Worm (Caenorhabditis elegans) whole organism, early embryonic: ENCODE data around the gene slcr-46.2.

Source experiments
- B0310.2 ChIP-seq: sonication (generic microtip); optimal IDR thresholded peaks from 2 replicates; lab custom pipeline; 2016; ENCODE audit warnings: mild to moderate bottlenecking, missing genetic modification characterization, missing compliant biosample characterization
- F13C5.2 ChIP-seq: sonication (generic microtip); optimal IDR thresholded peaks from 2 replicates; lab custom pipeline; 2017; ENCODE audit warnings: mild to moderate bottlenecking, missing genetic modification characterization, inconsistent platforms, missing compliant biosample characterization
- aly-1 ChIP-seq: sonication (generic microtip); optimal IDR thresholded peaks from 2 replicates; lab custom pipeline; 2016; ENCODE audit warnings: missing genetic modification characterization, missing compliant biosample characterization
- ama-1 ChIP-seq: fragments of 150-350 bp; optimal IDR thresholded peaks from 2 replicates; lab custom pipeline; 2014
- ceh-13 ChIP-seq: fragments of 200-800 bp; sonication (Bioruptor generic); optimal IDR thresholded peaks from 2 replicates; lab custom pipeline; 2018; ENCODE audit warnings: mild to moderate bottlenecking, missing genetic modification characterization, missing compliant biosample characterization
- ceh-36 ChIP-seq: sonication (generic microtip); optimal IDR thresholded peaks from 2 replicates; lab custom pipeline; 2016; ENCODE audit warnings: missing genetic modification characterization, inconsistent platforms, missing compliant biosample characterization
- ets-7 ChIP-seq: sonication (generic microtip); optimal IDR thresholded peaks from 2 replicates; lab custom pipeline; 2016; ENCODE audit warnings: missing genotype, missing genetic modification characterization, missing compliant biosample characterization
- flt-1 ChIP-seq: fragments of 200-800 bp; sonication (Bioruptor generic); IDR thresholded peaks from 2 replicates; pipeline ENCODE4 v1.3.6; 2022; ENCODE audit warnings: missing genetic modification characterization, missing compliant biosample characterization
- hmbx-1 ChIP-seq: sonication (generic microtip); optimal IDR thresholded peaks from 2 replicates; lab custom pipeline; 2016; ENCODE audit warnings: mild to moderate bottlenecking, missing genetic modification characterization, missing compliant biosample characterization
- hmg-4 ChIP-seq: fragments of 200-800 bp; sonication (Bioruptor generic); optimal IDR thresholded peaks from 2 replicates; lab custom pipeline; 2018; ENCODE audit warnings: mild to moderate bottlenecking, missing genetic modification characterization, missing compliant biosample characterization
- hnd-1 ChIP-seq: sonication (generic microtip); optimal IDR thresholded peaks from 2 replicates; lab custom pipeline; 2016; ENCODE audit warnings: missing genetic modification characterization, missing compliant biosample characterization
- pes-1 ChIP-seq: fragments of 200-800 bp; sonication (Bioruptor generic); IDR thresholded peaks from 2 replicates; pipeline ENCODE4 v1.3.6; 2022; ENCODE audit warnings: missing genetic modification reagents, missing genetic modification characterization, missing compliant biosample characterization
- scrt-1 ChIP-seq: fragments of 200-800 bp; sonication (Bioruptor generic); IDR thresholded peaks from 2 replicates; pipeline ENCODE4 v1.3.6; 2022; ENCODE audit warnings: missing genetic modification characterization, missing compliant biosample characterization
- sea-1 ChIP-seq: fragments of 200-800 bp; sonication (Bioruptor generic); conservative IDR thresholded peaks from 2 replicates; pipeline ENCODE4 v1.3.6; 2022; ENCODE audit warnings: missing genetic modification characterization, missing compliant biosample characterization
- tbx-11 ChIP-seq: fragments of 200-800 bp; sonication (Bioruptor generic); IDR thresholded peaks from 2 replicates; pipeline ENCODE4 v1.3.6; 2022; ENCODE audit warnings: missing genetic modification characterization, missing compliant biosample characterization
- tbx-37 ChIP-seq: fragments of 200-800 bp; sonication (Bioruptor generic); conservative IDR thresholded peaks from 2 replicates; pipeline ENCODE4 v1.3.6; 2022; ENCODE audit warnings: missing genetic modification reagents, missing genetic modification characterization, missing compliant biosample characterization
- tra-4 ChIP-seq: sonication (generic microtip); optimal IDR thresholded peaks from 2 replicates; lab custom pipeline; 2017; ENCODE audit warnings: missing genetic modification characterization, missing compliant biosample characterization

Gene slcr-46.2

DNA sequence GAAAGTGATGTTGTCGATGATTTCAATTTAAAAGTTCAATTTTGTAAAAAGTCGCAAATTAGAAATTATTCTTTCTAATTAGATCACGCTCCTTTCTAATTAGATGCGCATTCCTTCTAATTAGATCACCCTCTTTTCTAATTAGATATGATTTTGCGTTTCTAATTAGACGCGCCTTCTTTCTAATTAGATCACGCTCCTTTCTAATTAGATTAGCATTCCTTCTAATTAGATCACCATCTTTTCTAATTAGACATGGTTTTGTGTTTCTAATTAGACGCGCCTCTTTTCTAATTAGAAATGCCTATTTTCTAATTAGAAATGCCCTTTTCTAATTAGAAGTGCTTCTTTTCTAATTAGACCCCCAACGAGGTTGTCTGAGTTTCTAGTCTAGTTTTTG, 33.2 kb downstream of the slcr-46.2 start:
- TF ChIP-seq ceh-36 (tag; lab: Kevin White, UChicago) (no peak), sea-1 (GFP tag; lab: Robert Waterston, UW) (no peak), F13C5.2 (tag; lab: Kevin White, UChicago) (no peak), ceh-13 (no peak), pes-1 (GFP tag; lab: Robert Waterston, UW) (no peak), ama-1 (no peak), tra-4 (no peak), hmg-4 (GFP tag; lab: Kevin White, UChicago) (no peak)

DNA sequence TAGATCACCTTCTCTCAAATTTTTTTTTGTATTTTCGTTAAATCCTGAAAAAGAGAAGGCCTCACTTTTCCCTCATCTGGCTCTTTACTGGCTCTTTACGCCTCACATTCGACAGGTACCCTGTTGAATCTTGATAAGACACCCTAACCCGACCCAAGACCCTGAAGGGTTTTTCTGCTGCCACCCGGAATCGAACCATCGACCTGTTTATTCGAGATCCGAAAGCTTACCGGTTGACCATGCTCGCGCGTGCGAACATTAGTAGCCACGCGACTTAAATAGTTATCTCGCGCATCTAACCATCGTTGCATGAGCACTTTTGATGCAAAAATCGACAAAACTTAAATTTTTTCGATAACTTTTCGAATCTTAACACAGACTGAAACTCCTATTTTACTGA, 34.7 kb downstream of the slcr-46.2 start:
- TF ChIP-seq B0310.2 (tag; lab: Kevin White, UChicago) (no peak), hnd-1 (no peak), tbx-11 (GFP tag; lab: Robert Waterston, UW) (no peak), pes-1 (GFP tag; lab: Robert Waterston, UW) (no peak), hmg-4 (GFP tag; lab: Kevin White, UChicago) (no peak), ama-1 (no peak), tbx-37 (GFP tag; lab: Robert Waterston, UW) (no peak), ceh-13 (no peak), ets-7 (tag; lab: Kevin White, UChicago) (no peak)

DNA sequence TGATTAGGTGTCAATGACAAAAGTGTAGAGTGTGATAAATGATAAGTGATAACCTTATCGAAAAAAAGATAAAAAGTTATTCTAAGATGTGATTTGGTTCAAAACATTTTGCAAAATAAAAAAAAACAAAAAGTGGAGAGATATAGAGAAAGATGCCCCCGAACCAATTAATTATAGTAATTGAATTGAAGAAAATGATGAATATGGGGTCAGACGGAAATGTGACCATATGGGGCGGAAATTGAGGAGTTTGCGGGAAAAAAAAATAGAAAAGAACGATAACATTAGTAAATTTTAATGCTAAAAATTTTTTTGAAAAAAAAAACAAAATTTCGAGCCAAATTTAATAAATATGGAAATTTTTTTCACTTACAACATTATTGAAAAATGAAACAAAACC, 35.4 kb downstream of the slcr-46.2 start:
- no peak for TF ChIP-seq ceh-36 (tag; lab: Kevin White, UChicago)
- no peak for TF ChIP-seq hnd-1
- TF ChIP-seq pes-1 (GFP tag; lab: Robert Waterston, UW): no peak
- TF ChIP-seq scrt-1 (GFP tag; lab: Robert Waterston, UW): no peak

DNA sequence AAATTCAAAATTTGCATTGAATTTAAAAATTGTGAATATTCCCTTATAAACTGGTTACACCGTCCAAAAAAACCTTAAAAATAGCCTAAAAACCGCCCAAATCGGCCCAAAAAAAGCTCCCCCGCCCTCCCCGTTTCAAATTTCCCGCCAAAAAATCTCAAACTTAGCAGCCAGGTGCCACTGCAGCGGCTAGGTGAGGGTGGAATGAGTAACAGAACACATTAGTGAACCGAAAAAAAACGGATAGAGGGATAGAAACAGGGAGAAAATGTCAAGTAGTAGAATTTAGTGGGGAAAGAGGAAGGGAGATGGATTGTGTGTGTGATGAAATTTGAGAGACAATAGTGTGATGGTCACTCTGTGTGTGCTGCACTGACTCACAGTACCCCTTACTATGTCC, 38.0 kb downstream of the slcr-46.2 start:
- TF ChIP-seq tbx-37 (GFP tag; lab: Robert Waterston, UW) (no peak), F13C5.2 (tag; lab: Kevin White, UChicago) (no peak), scrt-1 (GFP tag; lab: Robert Waterston, UW) (no peak), ets-7 (tag; lab: Kevin White, UChicago) (no peak), tra-4 (no peak), aly-1 (tag; lab: Kevin White, UChicago) (no peak), tbx-11 (GFP tag; lab: Robert Waterston, UW) (no peak), sea-1 (GFP tag; lab: Robert Waterston, UW) (no peak), hmg-4 (GFP tag; lab: Kevin White, UChicago) (no peak), ceh-36 (tag; lab: Kevin White, UChicago) (no peak), ama-1 (no peak), ceh-13 (no peak), hnd-1 (no peak), pes-1 (GFP tag; lab: Robert Waterston, UW) (no peak), hmbx-1 (no peak), B0310.2 (tag; lab: Kevin White, UChicago) (no peak), flt-1 (GFP tag; lab: Robert Waterston, UW) (no peak)

DNA sequence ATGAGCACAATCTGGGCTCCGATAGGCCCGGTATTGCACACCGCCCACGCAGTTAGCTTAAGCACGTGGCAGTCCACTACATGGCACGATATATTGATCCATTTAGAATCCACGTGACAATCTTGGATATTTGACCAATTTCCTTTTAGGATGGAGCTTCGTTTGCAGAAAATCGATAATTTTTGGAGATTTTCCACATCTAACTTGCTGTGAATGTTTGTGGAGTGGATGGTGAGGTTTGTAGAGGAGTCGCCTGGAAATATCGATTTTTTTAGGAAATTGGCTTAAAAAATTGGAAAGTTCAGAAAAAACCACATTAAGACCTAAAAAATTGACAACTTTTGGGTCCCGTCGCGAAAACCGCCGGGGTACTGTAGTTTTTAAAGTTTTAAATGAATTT, 52.6 kb downstream of the slcr-46.2 start:
- TF ChIP-seq ceh-13 (no peak), sea-1 (GFP tag; lab: Robert Waterston, UW) (no peak), tbx-11 (GFP tag; lab: Robert Waterston, UW) (no peak), B0310.2 (tag; lab: Kevin White, UChicago) (no peak), scrt-1 (GFP tag; lab: Robert Waterston, UW) (no peak), tra-4 (no peak), hnd-1 (no peak), aly-1 (tag; lab: Kevin White, UChicago) (no peak), hmg-4 (GFP tag; lab: Kevin White, UChicago) (no peak), ets-7 (tag; lab: Kevin White, UChicago) (no peak), hmbx-1 (no peak), pes-1 (GFP tag; lab: Robert Waterston, UW) (no peak), tbx-37 (GFP tag; lab: Robert Waterston, UW) (no peak), ceh-36 (tag; lab: Kevin White, UChicago) (no peak), F13C5.2 (tag; lab: Kevin White, UChicago) (no peak), flt-1 (GFP tag; lab: Robert Waterston, UW) (no peak)
